Worm (Caenorhabditis elegans): ENCODE results near the gene F21A3.2.

- TF ChIP-seq dao-5 (tag; optimal IDR thresholded peaks at IDR 0.05), result no peak
- no peak for TF ChIP-seq him-1 (tag; optimal IDR thresholded peaks at IDR 0.05)
- TF ChIP-seq W03F9.2 (tag; optimal IDR thresholded peaks at IDR 0.05), result no peak
These were observed 33.6 kb upstream of the F21A3.2 start, which contains the start of gene acs-2 for ce11 chrV:15567344-15567804.
